Worm (Caenorhabditis elegans) whole organism, midembryonic: Measurements from ENCODE around the gene B0507.2.

Experiments used
- T22C8.4 ChIP-seq: fragments of 200-800 bp; sonication (Bioruptor generic); IDR thresholded peaks from 2 replicates; pipeline ENCODE4 v1.3.6; 2022; ENCODE audit warnings: missing genetic modification characterization, missing compliant biosample characterization
- cog-1 ChIP-seq: sonication (generic microtip); optimal IDR thresholded peaks from 2 replicates; lab custom pipeline; 2016; ENCODE audit warnings: missing genetic modification characterization, missing compliant biosample characterization
- flt-1 ChIP-seq: fragments of 200-800 bp; sonication (Bioruptor generic); IDR thresholded peaks from 2 replicates; pipeline ENCODE4 v1.3.6; 2022; ENCODE audit warnings: missing genetic modification characterization, missing compliant biosample characterization
- med-1 ChIP-seq: sonication (generic microtip); optimal IDR thresholded peaks from 2 replicates; lab custom pipeline; 2017; ENCODE audit warnings: missing genetic modification characterization, mild to moderate bottlenecking, missing compliant biosample characterization, antibody characterized with exemption, missing genetic modification reagents; ENCODE audit not compliant: insufficient read depth
- tab-1 ChIP-seq: fragments of 200-800 bp; sonication (Bioruptor generic); IDR thresholded peaks from 2 replicates; pipeline ENCODE4 v1.3.6; 2022; ENCODE audit warnings: missing genetic modification characterization, missing compliant biosample characterization

- TF ChIP-seq cog-1 (tag; lab: Kevin White, UChicago) = no peak
- no peak for TF ChIP-seq T22C8.4 (GFP tag; lab: Robert Waterston, UW)
- no peak for TF ChIP-seq tab-1
- TF ChIP-seq flt-1 (GFP tag; lab: Robert Waterston, UW) = no peak
- TF ChIP-seq med-1 (GFP tag; lab: Kevin White, UChicago) = no peak
Measured at ce11 chrV:8762861-8763260, 11.3 kb upstream of the B0507.2 start, which contains the start of gene B0507.8.
